Fruit fly (Drosophila melanogaster) whole organism, embryonic: ENCODE data around the gene Sas-6.

Source experiments
- Asciz ChIP-seq: fragments of 200-800 bp; sonication (Bioruptor generic); optimal IDR thresholded peaks from 2 replicates; lab custom pipeline; 2017; ENCODE audit warnings: missing biosample characterization, mild to moderate bottlenecking, missing genetic modification characterization, missing genetic modification reagents
- Atf6 ChIP-seq: fragments of 200-800 bp; sonication (Bioruptor generic); IDR thresholded peaks from 2 replicates; pipeline ENCODE4 v1.3.6; 2022; ENCODE audit warnings: missing biosample characterization, missing genetic modification characterization
- CG11695 ChIP-seq: fragments of 200-800 bp; sonication (Bioruptor generic); IDR thresholded peaks from 3 replicates; pipeline ENCODE4 v1.3.6; 2022; ENCODE audit warnings: missing biosample characterization, missing genetic modification characterization
- CG11696 ChIP-seq: fragments of 200-800 bp; sonication (Bioruptor generic); IDR thresholded peaks from 2 replicates; pipeline ENCODE4 v1.3.6; 2022; ENCODE audit warnings: missing biosample characterization, missing genetic modification characterization
- CG11723 ChIP-seq: fragments of 200-800 bp; sonication (Bioruptor generic); optimal IDR thresholded peaks from 2 replicates; lab custom pipeline; 2017; ENCODE audit warnings: missing biosample characterization, mild to moderate bottlenecking, missing genetic modification characterization
- CG12659 ChIP-seq: fragments of 200-800 bp; sonication (Bioruptor generic); optimal IDR thresholded peaks from 3 replicates; lab custom pipeline; 2017; ENCODE audit warnings: mild to moderate bottlenecking, missing biosample characterization, missing genetic modification reagents, missing genetic modification characterization
- CG13287 ChIP-seq: fragments of 200-800 bp; sonication (Bioruptor generic); IDR thresholded peaks from 2 replicates; pipeline ENCODE4 v1.3.6; 2022; ENCODE audit warnings: missing biosample characterization, missing genetic modification characterization; ENCODE audit not compliant: partially characterized antibody
- CG13775 ChIP-seq: fragments of 200-800 bp; sonication (Bioruptor generic); optimal IDR thresholded peaks from 3 replicates; lab custom pipeline; 2017; ENCODE audit warnings: missing biosample characterization, mild to moderate bottlenecking, missing genetic modification characterization
- CG15601 ChIP-seq: fragments of 200-800 bp; sonication (Bioruptor generic); optimal IDR thresholded peaks from 3 replicates; lab custom pipeline; 2019; ENCODE audit warnings: missing biosample characterization, mild to moderate bottlenecking, missing genetic modification characterization, moderate library complexity
- CG15696 ChIP-seq: fragments of 200-800 bp; sonication (Bioruptor generic); optimal IDR thresholded peaks from 2 replicates; lab custom pipeline; 2019; ENCODE audit warnings: missing biosample characterization, mild to moderate bottlenecking, missing genetic modification characterization, moderate library complexity
- CG16779 ChIP-seq: fragments of 200-800 bp; sonication (Bioruptor generic); IDR thresholded peaks from 2 replicates; pipeline ENCODE4 v1.3.6; 2022; ENCODE audit warnings: missing biosample characterization, missing genetic modification characterization
- CG1832 ChIP-seq: fragments of 200-800 bp; sonication (Bioruptor generic); optimal IDR thresholded peaks from 2 replicates; lab custom pipeline; 2017; ENCODE audit warnings: missing biosample characterization, mild to moderate bottlenecking, missing genetic modification characterization, inconsistent platforms
- CG18476 ChIP-seq: fragments of 200-800 bp; sonication (Bioruptor generic); optimal IDR thresholded peaks from 2 replicates; lab custom pipeline; 2016; ENCODE audit warnings: missing biosample characterization, mild to moderate bottlenecking, missing genetic modification characterization
- CG2678 ChIP-seq: fragments of 200-800 bp; sonication (Bioruptor generic); optimal IDR thresholded peaks from 3 replicates; lab custom pipeline; 2019; ENCODE audit warnings: missing biosample characterization, mild to moderate bottlenecking, missing genetic modification characterization, moderate library complexity
- CG31388 ChIP-seq: fragments of 200-800 bp; sonication (Bioruptor generic); optimal IDR thresholded peaks from 2 replicates; lab custom pipeline; 2016; ENCODE audit warnings: missing biosample characterization, missing genetic modification characterization
- CG34376 ChIP-seq: fragments of 200-800 bp; sonication (Bioruptor generic); optimal IDR thresholded peaks from 2 replicates; lab custom pipeline; 2018; ENCODE audit warnings: missing biosample characterization, mild to moderate bottlenecking, missing genetic modification characterization
- CG4328 ChIP-seq: fragments of 200-800 bp; sonication (Bioruptor generic); optimal IDR thresholded peaks from 3 replicates; lab custom pipeline; 2017; ENCODE audit warnings: missing biosample characterization, missing genetic modification reagents, missing genetic modification characterization
- CG4360 ChIP-seq: fragments of 200-800 bp; sonication (Bioruptor generic); IDR thresholded peaks from 2 replicates; pipeline ENCODE4 v1.3.6; 2022; ENCODE audit warnings: missing biosample characterization, missing genetic modification characterization
- CG6175 ChIP-seq: fragments of 200-800 bp; sonication (Bioruptor generic); IDR thresholded peaks from 3 replicates; pipeline ENCODE4 v1.3.6; 2022; ENCODE audit warnings: missing biosample characterization, missing genetic modification characterization
- CG6765 ChIP-seq: fragments of 200-800 bp; sonication (Bioruptor generic); optimal IDR thresholded peaks from 3 replicates; lab custom pipeline; 2017; ENCODE audit warnings: missing biosample characterization, mild to moderate bottlenecking, missing genetic modification characterization
- CG9727 ChIP-seq: fragments of 200-800 bp; sonication (Bioruptor generic); optimal IDR thresholded peaks from 3 replicates; lab custom pipeline; 2017; ENCODE audit warnings: missing biosample characterization, mild to moderate bottlenecking, missing genetic modification characterization
- CG9932 ChIP-seq: fragments of 200-800 bp; sonication (Bioruptor generic); IDR thresholded peaks from 2 replicates; pipeline ENCODE4 v1.3.6; 2022; ENCODE audit warnings: missing biosample characterization, missing genetic modification characterization
- Dll ChIP-seq: fragments of 200-800 bp; sonication (Bioruptor generic); IDR thresholded peaks from 4 replicates; pipeline ENCODE4 v1.3.6; 2022; ENCODE audit warnings: missing biosample characterization, missing genetic modification characterization; ENCODE audit not compliant: partially characterized antibody
- ERR ChIP-seq: fragments of 200-800 bp; sonication (Bioruptor generic); optimal IDR thresholded peaks from 2 replicates; lab custom pipeline; 2016; ENCODE audit warnings: missing biosample characterization, missing genetic modification characterization
- GATAe ChIP-seq: fragments of 200-800 bp; sonication (Bioruptor generic); conservative IDR thresholded peaks from 2 replicates; pipeline ENCODE4 v1.3.6; 2022; ENCODE audit warnings: missing biosample characterization, missing genetic modification characterization
- HLH54F ChIP-seq: fragments of 200-800 bp; sonication (Bioruptor generic); optimal IDR thresholded peaks from 3 replicates; lab custom pipeline; 2016; ENCODE audit warnings: missing biosample characterization, missing genetic modification characterization
- Lhr ChIP-seq: fragments of 200-800 bp; sonication (Bioruptor generic); optimal IDR thresholded peaks from 3 replicates; lab custom pipeline; 2017; ENCODE audit warnings: mild to moderate bottlenecking, missing biosample characterization, missing genetic modification reagents, missing genetic modification characterization
- Mes4 ChIP-seq: fragments of 200-800 bp; sonication (Bioruptor generic); optimal IDR thresholded peaks from 2 replicates; lab custom pipeline; 2016; ENCODE audit warnings: missing biosample characterization, missing genetic modification characterization
- NFAT ChIP-seq: fragments of 200-800 bp; sonication (Bioruptor generic); IDR thresholded peaks from 2 replicates; pipeline ENCODE4 v1.3.6; 2022; ENCODE audit warnings: missing biosample characterization, missing genetic modification characterization
- Pdp1 ChIP-seq, 2 experiments: fragments of 200-800 bp; sonication (Bioruptor generic); optimal IDR thresholded peaks; 3 replicates each; lab custom pipeline; 2016; ENCODE audit warnings: missing biosample characterization in 2 of 2, missing genetic modification characterization in 2 of 2, mild to moderate bottlenecking in 1 of 2, moderate library complexity in 1 of 2
- Ptx1 ChIP-seq: fragments of 200-800 bp; sonication (Bioruptor generic); IDR thresholded peaks from 2 replicates; pipeline ENCODE4 v1.3.6; 2022; ENCODE audit warnings: missing biosample characterization, missing genetic modification characterization
- Sry-β ChIP-seq: fragments of 200-800 bp; sonication (Bioruptor generic); optimal IDR thresholded peaks from 2 replicates; lab custom pipeline; 2018; ENCODE audit warnings: missing biosample characterization, mild to moderate bottlenecking, missing genetic modification characterization, moderate library complexity
- Taf1 ChIP-seq: fragments of 200-800 bp; sonication (Bioruptor generic); IDR thresholded peaks from 2 replicates; pipeline ENCODE4 v1.3.6; 2022; ENCODE audit warnings: missing biosample characterization, missing genetic modification characterization
- YL-1 ChIP-seq: fragments of 200-800 bp; sonication (Bioruptor generic); optimal IDR thresholded peaks from 3 replicates; lab custom pipeline; 2017; ENCODE audit warnings: missing biosample characterization, mild to moderate bottlenecking, missing genetic modification characterization
- cwo ChIP-seq: fragments of 200-800 bp; sonication (Bioruptor generic); optimal IDR thresholded peaks from 3 replicates; lab custom pipeline; 2017; ENCODE audit warnings: missing biosample characterization, missing genetic modification characterization, mild to moderate bottlenecking, moderate library complexity, missing genetic modification reagents
- dimm ChIP-seq: fragments of 200-800 bp; sonication (Bioruptor generic); IDR thresholded peaks from 2 replicates; pipeline ENCODE4 v1.3.6; 2022; ENCODE audit warnings: missing biosample characterization, missing genetic modification characterization
- dpn ChIP-seq, 2 experiments: fragments of 200-800 bp; sonication (Bioruptor generic); optimal IDR thresholded peaks; 3 replicates each; lab custom pipeline; 2016; ENCODE audit warnings: missing biosample characterization in 2 of 2, missing genetic modification characterization in 2 of 2
- exex ChIP-seq: fragments of 200-800 bp; sonication (Bioruptor generic); optimal IDR thresholded peaks from 4 replicates; lab custom pipeline; 2018; ENCODE audit warnings: missing biosample characterization, mild to moderate bottlenecking, missing genetic modification characterization, moderate library complexity
- fd102C ChIP-seq: fragments of 200-800 bp; sonication (Bioruptor generic); optimal IDR thresholded peaks from 2 replicates; lab custom pipeline; 2018; ENCODE audit warnings: missing biosample characterization, mild to moderate bottlenecking, missing genetic modification characterization, moderate library complexity
- hkb ChIP-seq, 2 experiments: fragments of 200-800 bp in 1 of 2; fragments of >200 bp in 1 of 2; sonication (Bioruptor generic) in 1 of 2; IDR thresholded peaks in 1 of 2; optimal IDR thresholded peaks in 1 of 2; 2 replicates each; pipeline versions ENCODE4 v1.3.6 to Lab custom; 2017 to 2022; ENCODE audit warnings: missing biosample characterization in 1 of 2, missing genetic modification characterization in 1 of 2
- mirr ChIP-seq: fragments of 200-800 bp; sonication (Bioruptor generic); optimal IDR thresholded peaks from 3 replicates; lab custom pipeline; 2018; ENCODE audit warnings: missing biosample characterization, mild to moderate bottlenecking, missing genetic modification characterization
- otp ChIP-seq: fragments of 200-800 bp; sonication (Bioruptor generic); IDR thresholded peaks from 3 replicates; pipeline ENCODE4, ENCODE4 v1.3.6; 2022; ENCODE audit warnings: missing biosample characterization, missing genetic modification characterization
- rib ChIP-seq: fragments of 200-800 bp; sonication (Bioruptor generic); IDR thresholded peaks from 2 replicates; pipeline ENCODE4 v1.3.6; 2022; ENCODE audit warnings: missing biosample characterization, missing genetic modification characterization
- sd ChIP-seq: fragments of 200-800 bp; sonication (Bioruptor generic); optimal IDR thresholded peaks from 3 replicates; lab custom pipeline; 2018; ENCODE audit warnings: missing biosample characterization, mild to moderate bottlenecking, missing genetic modification characterization, moderate library complexity
- slbo ChIP-seq: fragments of 200-800 bp; sonication (Bioruptor generic); IDR thresholded peaks from 2 replicates; pipeline ENCODE4 v1.3.6; 2022; ENCODE audit warnings: missing biosample characterization, missing genetic modification characterization
- wdn ChIP-seq: fragments of 200-800 bp; sonication (Bioruptor generic); IDR thresholded peaks from 2 replicates; pipeline ENCODE4 v1.3.6; 2022; ENCODE audit warnings: missing biosample characterization, missing genetic modification characterization

The Sas-6 gene

DNA sequence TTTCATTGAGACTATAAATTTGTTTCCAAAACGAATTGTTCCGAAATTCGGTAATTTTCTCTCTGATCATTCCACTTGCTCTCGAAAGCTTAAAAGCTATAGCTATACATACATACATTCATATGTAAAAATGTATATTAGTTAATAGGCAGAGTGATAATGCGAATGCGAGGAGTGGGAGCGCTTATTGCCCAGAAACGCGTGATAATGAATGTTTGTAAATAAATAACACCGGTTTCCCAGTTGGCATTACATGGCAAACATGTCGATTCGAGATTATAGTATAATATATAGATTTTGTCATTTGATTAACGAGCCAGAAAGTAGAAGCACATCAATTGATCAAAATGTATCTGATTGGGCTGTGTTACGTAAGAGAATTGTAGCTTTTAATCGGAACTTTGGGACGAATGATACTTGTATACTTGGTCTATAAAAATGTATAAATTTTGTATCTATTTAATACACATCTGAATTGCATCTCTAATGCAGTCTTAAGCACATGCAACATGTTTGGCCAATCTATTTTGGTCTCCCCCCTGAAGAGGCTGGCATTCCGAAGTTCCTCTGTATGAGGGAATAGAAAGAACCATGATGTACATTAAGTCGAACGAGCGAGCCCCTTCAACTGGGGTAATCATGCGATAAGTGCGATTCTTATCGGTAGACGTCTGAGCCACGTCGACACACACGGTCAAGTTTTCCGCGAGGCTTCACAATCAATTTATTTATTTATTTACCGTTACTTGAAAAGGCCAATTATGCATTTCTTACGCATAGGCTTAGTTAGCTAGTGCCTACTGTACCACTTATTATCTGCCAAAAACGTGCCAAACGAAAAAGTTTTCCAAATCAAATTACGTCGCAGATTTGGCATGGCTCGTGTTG is 17.7 kb downstream of the Sas-6 start (continued):
- TF ChIP-seq Pdp1 (GFP tag; optimal IDR thresholded peaks at IDR 0.05; lab: Kevin White, UChicago): peak in 1 of 2 experiments; percentile 88
- TF ChIP-seq CG11723 (GFP tag; lab: Kevin White, UChicago): no peak
- TF ChIP-seq CG15601 (tag; lab: Kevin White, UChicago): no peak
- no peak for TF ChIP-seq Lhr
- no peak for TF ChIP-seq dimm (GFP tag; lab: Robert Waterston, UW)
- TF ChIP-seq hkb (optimal IDR thresholded peaks at IDR 0.05; lab: Kevin White, UChicago): no peak
- TF ChIP-seq hkb (GFP tag; IDR thresholded peaks at IDR 0.05; lab: Robert Waterston, UW): peak; percentile 47
- TF ChIP-seq CG16779 (GFP tag; lab: Robert Waterston, UW): no peak
- peak; percentile 54 for TF ChIP-seq Atf6 (GFP tag; lab: Robert Waterston, UW)
- peak; percentile 35; the same call in 1 of the 2 replicates for TF ChIP-seq Taf1 (GFP tag; lab: Robert Waterston, UW)
- TF ChIP-seq NFAT (GFP tag; lab: Robert Waterston, UW): peak; percentile 49; the same call in 1 of the 2 replicates
- TF ChIP-seq CG13287: no peak
- peak; percentile 49 for TF ChIP-seq CG2678
- TF ChIP-seq CG6175 (GFP tag; lab: Robert Waterston, UW): no peak
- no peak for TF ChIP-seq CG4360 (GFP tag; lab: Robert Waterston, UW)
- no peak for TF ChIP-seq Sry-β (GFP tag; lab: Kevin White, UChicago)
- TF ChIP-seq CG18476 (GFP tag; lab: Kevin White, UChicago): no peak
- peak; percentile 38; the same call in 1 of the 2 replicates for TF ChIP-seq GATAe (GFP tag; lab: Robert Waterston, UW)
- peak; percentile 28 for TF ChIP-seq CG9727 (GFP tag; lab: Kevin White, UChicago)
- TF ChIP-seq cwo: peak; percentile 95
- TF ChIP-seq CG11695 (GFP tag; lab: Robert Waterston, UW): 0 out of 3 replicates have a peak, but pooled peaks have one; percentile 35
- no peak for TF ChIP-seq CG11696
- TF ChIP-seq fd102C (GFP tag; lab: Kevin White, UChicago): no peak
- TF ChIP-seq Ptx1 (GFP tag; lab: Robert Waterston, UW): 0 out of 2 replicates have a peak, but pooled peaks have one; percentile 32
- TF ChIP-seq CG12659 (GFP tag; lab: Kevin White, UChicago): peak; percentile 11
- peak; percentile 39 for TF ChIP-seq sd (tag; lab: Kevin White, UChicago)
- peak; percentile 64 for TF ChIP-seq mirr (GFP tag; lab: Kevin White, UChicago)
- TF ChIP-seq Dll (GFP tag; lab: Robert Waterston, UW): no peak
- no peak for TF ChIP-seq CG31388 (GFP tag; lab: Kevin White, UChicago)
- peak; percentile 42; the same call in 1 of the 3 replicates for TF ChIP-seq otp
- TF ChIP-seq wdn (GFP tag; lab: Robert Waterston, UW): no peak
- no peak for TF ChIP-seq CG13775
- TF ChIP-seq CG4328 (GFP tag; lab: Kevin White, UChicago): no peak
- peak; percentile 73 for TF ChIP-seq CG9932 (GFP tag; lab: Robert Waterston, UW)
- no peak for TF ChIP-seq CG15696 (tag; lab: Kevin White, UChicago)
- peak; percentile 32 for TF ChIP-seq ERR (GFP tag; lab: Kevin White, UChicago)
- TF ChIP-seq YL-1 (GFP tag; lab: Kevin White, UChicago): peak; percentile 17
- TF ChIP-seq rib: peak; percentile 68; the same call in 1 of the 2 replicates
- TF ChIP-seq slbo (GFP tag; lab: Robert Waterston, UW): peak; percentile 48; the same call in 1 of the 2 replicates
- peak; percentile 64 for TF ChIP-seq exex (tag; lab: Kevin White, UChicago)
- TF ChIP-seq dpn (GFP tag; optimal IDR thresholded peaks at IDR 0.05; lab: Kevin White, UChicago): peak in 1 of 2 experiments; percentile 19
- no peak for TF ChIP-seq CG1832 (GFP tag; lab: Kevin White, UChicago)
- TF ChIP-seq HLH54F (GFP tag; lab: Kevin White, UChicago): peak; percentile 6
- TF ChIP-seq CG34376 (GFP tag; lab: Kevin White, UChicago): peak; percentile 27
- TF ChIP-seq Mes4 (GFP tag; lab: Kevin White, UChicago): no peak
- TF ChIP-seq Asciz (GFP tag; lab: Kevin White, UChicago): no peak
- TF ChIP-seq CG6765: peak; percentile 31
